Worm (Caenorhabditis elegans) whole organism, late embryonic: ENCODE measurements around the gene hpo-30.

Experiments
- ama-1 ChIP-seq: fragments of 150-350 bp; optimal IDR thresholded peaks from 2 replicates; lab custom pipeline; 2014
- che-1 ChIP-seq: sonication (generic microtip); optimal IDR thresholded peaks from 2 replicates; lab custom pipeline; 2016; ENCODE audit warnings: mild to moderate bottlenecking, missing genetic modification characterization, missing compliant biosample characterization
- elt-2 ChIP-seq: sonication (generic microtip); optimal IDR thresholded peaks from 2 replicates; lab custom pipeline; 2016; ENCODE audit warnings: missing genetic modification reagents, missing genetic modification characterization, missing compliant biosample characterization

DNA sequence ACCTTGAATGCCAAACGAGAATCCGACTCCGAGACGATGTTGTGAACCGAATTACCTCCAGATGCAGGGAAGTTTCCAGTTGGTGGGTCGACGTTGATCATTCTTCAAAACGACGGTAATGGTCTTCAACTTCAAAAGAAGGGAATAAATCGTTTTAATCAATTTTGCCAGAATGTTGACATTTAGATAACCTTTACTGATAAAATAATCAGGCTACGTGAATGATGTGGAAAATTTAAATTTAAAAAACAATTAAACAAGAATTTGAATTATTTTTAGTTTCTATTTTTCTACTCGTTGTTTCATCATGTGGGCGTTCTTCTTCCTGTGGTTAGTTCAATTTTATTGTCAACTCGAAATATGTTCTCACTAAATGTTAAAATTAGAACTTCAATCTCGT is 46.4 kb downstream of the hpo-30 start, which contains the start of gene ssp-35:
- no peak for TF ChIP-seq ama-1 (lab: Kevin White, UChicago)
- no peak for TF ChIP-seq che-1 (tag; lab: Kevin White, UChicago)
- TF ChIP-seq elt-2: no peak
